Fruit fly (Drosophila melanogaster) whole organism, embryonic: ENCODE data around the gene CG43078.

ENCODE experiments used
- ATbp ChIP-seq: fragments of 200-800 bp; sonication (Bioruptor generic); optimal IDR thresholded peaks from 2 replicates; lab custom pipeline; 2017; ENCODE audit warnings: missing biosample characterization, mild to moderate bottlenecking, missing genetic modification characterization, missing genetic modification reagents
- BEAF-32 ChIP-seq: fragments of 200-800 bp; sonication (Bioruptor generic); optimal IDR thresholded peaks from 3 replicates; lab custom pipeline; 2017; ENCODE audit warnings: missing biosample characterization, missing genetic modification characterization, mild to moderate bottlenecking, moderate library complexity, missing genetic modification reagents
- Bdp1 ChIP-seq: fragments of 200-800 bp; sonication (Bioruptor generic); optimal IDR thresholded peaks from 3 replicates; lab custom pipeline; 2016; ENCODE audit warnings: missing biosample characterization, missing genetic modification characterization
- CG10959 ChIP-seq: fragments of 200-800 bp; sonication (Bioruptor generic); IDR thresholded peaks from 2 replicates; pipeline ENCODE4 v1.3.6; 2022; ENCODE audit warnings: missing biosample characterization, missing genetic modification characterization
- CG11085 ChIP-seq: fragments of 200-800 bp; sonication (Bioruptor generic); IDR thresholded peaks from 2 replicates; pipeline ENCODE4 v1.3.6; 2022; ENCODE audit warnings: missing biosample characterization, missing genetic modification characterization
- CG11695 ChIP-seq: fragments of 200-800 bp; sonication (Bioruptor generic); IDR thresholded peaks from 3 replicates; pipeline ENCODE4 v1.3.6; 2022; ENCODE audit warnings: missing biosample characterization, missing genetic modification characterization
- CG13624 ChIP-seq: fragments of 200-800 bp; sonication (Bioruptor generic); optimal IDR thresholded peaks from 2 replicates; lab custom pipeline; 2016; ENCODE audit warnings: missing biosample characterization, missing genetic modification characterization
- CG14014 ChIP-seq: fragments of 200-800 bp; sonication (Bioruptor generic); IDR thresholded peaks from 2 replicates; pipeline ENCODE4 v1.3.6; 2022; ENCODE audit warnings: missing biosample characterization, missing genetic modification characterization
- CG14710 ChIP-seq: fragments of 200-800 bp; sonication (Bioruptor generic); optimal IDR thresholded peaks from 3 replicates; lab custom pipeline; 2019; ENCODE audit warnings: missing biosample characterization, mild to moderate bottlenecking, missing genetic modification characterization, moderate library complexity
- CG14965 ChIP-seq: fragments of 200-800 bp; sonication (Bioruptor generic); optimal IDR thresholded peaks from 2 replicates; lab custom pipeline; 2016; ENCODE audit warnings: missing biosample characterization, missing genetic modification characterization, borderline replicate concordance
- CG16813 ChIP-seq: fragments of 200-800 bp; sonication (Bioruptor generic); IDR thresholded peaks from 3 replicates; pipeline ENCODE4 v1.3.6; 2022; ENCODE audit warnings: missing biosample characterization, missing genetic modification characterization; ENCODE audit not compliant: partially characterized antibody
- CG16815 ChIP-seq: fragments of 200-800 bp; sonication (Bioruptor generic); optimal IDR thresholded peaks from 3 replicates; lab custom pipeline; 2017; ENCODE audit warnings: missing biosample characterization, mild to moderate bottlenecking, missing genetic modification characterization
- CG16863 ChIP-seq: fragments of 200-800 bp; sonication (Bioruptor generic); optimal IDR thresholded peaks from 3 replicates; lab custom pipeline; 2016; ENCODE audit warnings: missing biosample characterization, missing genetic modification characterization
- CG17829 ChIP-seq: fragments of 200-800 bp; optimal IDR thresholded peaks from 2 replicates; lab custom pipeline; 2019; ENCODE audit warnings: missing biosample characterization, mild to moderate bottlenecking, missing genetic modification characterization, moderate library complexity
- CG18262 ChIP-seq: fragments of 200-800 bp; optimal IDR thresholded peaks from 3 replicates; lab custom pipeline; 2019; ENCODE audit warnings: missing biosample characterization, mild to moderate bottlenecking, missing genetic modification characterization, moderate library complexity
- CG2875 ChIP-seq: fragments of 200-800 bp; sonication (Bioruptor generic); optimal IDR thresholded peaks from 2 replicates; lab custom pipeline; 2017; ENCODE audit warnings: missing biosample characterization, mild to moderate bottlenecking, missing genetic modification characterization, missing genetic modification reagents
- CG31441 ChIP-seq: fragments of 200-800 bp; sonication (Bioruptor generic); IDR thresholded peaks from 2 replicates; pipeline ENCODE4 v1.3.6; 2022; ENCODE audit warnings: missing biosample characterization, missing genetic modification characterization
- CG32532 ChIP-seq: fragments of 200-800 bp; sonication (Bioruptor generic); IDR thresholded peaks from 2 replicates; pipeline ENCODE4 v1.3.6; 2022; ENCODE audit warnings: missing biosample characterization, missing genetic modification characterization
- Camta ChIP-seq: fragments of 200-800 bp; sonication (Bioruptor generic); optimal IDR thresholded peaks from 2 replicates; lab custom pipeline; 2016; ENCODE audit warnings: missing biosample characterization, missing genetic modification characterization
- Dek ChIP-seq: fragments of 200-800 bp; sonication (Bioruptor generic); optimal IDR thresholded peaks from 3 replicates; lab custom pipeline; 2019; ENCODE audit warnings: missing biosample characterization, mild to moderate bottlenecking, missing genetic modification characterization, moderate library complexity
- Dip3 ChIP-seq: fragments of 200-800 bp; sonication (Bioruptor generic); optimal IDR thresholded peaks from 3 replicates; lab custom pipeline; 2016; ENCODE audit warnings: missing biosample characterization, missing genetic modification characterization
- E2f2 ChIP-seq: fragments of 200-800 bp; sonication (Bioruptor generic); IDR thresholded peaks from 2 replicates; pipeline ENCODE4 v1.3.6; 2022; ENCODE audit warnings: missing biosample characterization, missing genetic modification characterization
- Ets97D ChIP-seq: fragments of 200-800 bp; sonication (Bioruptor generic); optimal IDR thresholded peaks from 3 replicates; lab custom pipeline; 2016; ENCODE audit warnings: missing biosample characterization, missing genetic modification characterization
- Hr39 ChIP-seq: fragments of >200 bp; optimal IDR thresholded peaks from 2 replicates; lab custom pipeline; 2017
- Jarid2 ChIP-seq: fragments of 200-800 bp; sonication (Bioruptor generic); optimal IDR thresholded peaks from 3 replicates; lab custom pipeline; 2017; ENCODE audit warnings: mild to moderate bottlenecking, missing biosample characterization, missing genetic modification reagents, missing genetic modification characterization
- Lpt ChIP-seq: fragments of >200 bp; optimal IDR thresholded peaks from 2 replicates; lab custom pipeline; 2018; ENCODE audit warnings: missing biosample characterization, missing genetic modification characterization
- MESR4 ChIP-seq: fragments of 200-800 bp; sonication (Bioruptor generic); optimal IDR thresholded peaks from 2 replicates; lab custom pipeline; 2018; ENCODE audit warnings: missing biosample characterization, mild to moderate bottlenecking, missing genetic modification characterization, moderate library complexity
- NC2α ChIP-seq: fragments of 200-800 bp; sonication (Bioruptor generic); optimal IDR thresholded peaks from 2 replicates; lab custom pipeline; 2016; ENCODE audit warnings: missing biosample characterization, missing genetic modification characterization
- Xbp1 ChIP-seq: fragments of 200-800 bp; sonication (Bioruptor generic); optimal IDR thresholded peaks from 3 replicates; lab custom pipeline; 2016; ENCODE audit warnings: missing biosample characterization, mild to moderate bottlenecking, missing genetic modification characterization
- ase ChIP-seq: fragments of 200-800 bp; sonication (Bioruptor generic); IDR thresholded peaks from 3 replicates; pipeline ENCODE4 v1.3.6; 2022; ENCODE audit warnings: missing biosample characterization, missing genetic modification characterization
- bbx ChIP-seq: fragments of 200-800 bp; sonication (Bioruptor generic); IDR thresholded peaks from 2 replicates; pipeline ENCODE4 v1.3.6; 2022; ENCODE audit warnings: missing biosample characterization, missing genetic modification characterization; ENCODE audit not compliant: partially characterized antibody
- br ChIP-seq: fragments of >200 bp; optimal IDR thresholded peaks from 2 replicates; lab custom pipeline; 2017
- cas ChIP-seq: fragments of 200-800 bp; sonication (Bioruptor generic); IDR thresholded peaks from 2 replicates; pipeline ENCODE4 v1.3.6; 2022; ENCODE audit warnings: missing biosample characterization, missing genetic modification characterization
- cato ChIP-seq: fragments of 200-800 bp; sonication (Bioruptor generic); optimal IDR thresholded peaks from 2 replicates; lab custom pipeline; 2016; ENCODE audit warnings: missing biosample characterization, missing genetic modification characterization, borderline replicate concordance
- ems ChIP-seq: fragments of 200-800 bp; sonication (Bioruptor generic); optimal IDR thresholded peaks from 3 replicates; lab custom pipeline; 2016; ENCODE audit warnings: missing biosample characterization, missing genetic modification characterization
- ewg ChIP-seq: fragments of 200-800 bp; sonication (Bioruptor generic); optimal IDR thresholded peaks from 3 replicates; lab custom pipeline; 2017; ENCODE audit warnings: mild to moderate bottlenecking, missing biosample characterization, missing genetic modification reagents, missing genetic modification characterization
- fd64A ChIP-seq: fragments of 200-800 bp; sonication (Bioruptor generic); optimal IDR thresholded peaks from 3 replicates; lab custom pipeline; 2018; ENCODE audit warnings: missing biosample characterization, mild to moderate bottlenecking, missing genetic modification characterization
- grn ChIP-seq: fragments of 200-800 bp; sonication (Bioruptor generic); optimal IDR thresholded peaks from 3 replicates; lab custom pipeline; 2017; ENCODE audit warnings: missing biosample characterization, missing genetic modification characterization
- hb ChIP-seq: fragments of 200-800 bp; sonication (Bioruptor generic); IDR thresholded peaks from 3 replicates; pipeline ENCODE4 v1.3.6; 2022; ENCODE audit warnings: missing biosample characterization, missing genetic modification characterization; ENCODE audit not compliant: partially characterized antibody
- kah ChIP-seq: fragments of 200-800 bp; sonication (Bioruptor generic); optimal IDR thresholded peaks from 2 replicates; lab custom pipeline; 2018; ENCODE audit warnings: missing biosample characterization, mild to moderate bottlenecking, missing genetic modification characterization
- knrl ChIP-seq: fragments of 200-800 bp; sonication (Bioruptor generic); IDR thresholded peaks from 3 replicates; pipeline ENCODE4 v1.3.6; 2022; ENCODE audit warnings: missing biosample characterization, missing genetic modification characterization; ENCODE audit not compliant: partially characterized antibody
- lbe ChIP-seq: fragments of 200-800 bp; sonication (Bioruptor generic); optimal IDR thresholded peaks from 2 replicates; lab custom pipeline; 2016; ENCODE audit warnings: missing biosample characterization, mild to moderate bottlenecking, missing genetic modification characterization
- mirr ChIP-seq: fragments of 200-800 bp; sonication (Bioruptor generic); optimal IDR thresholded peaks from 3 replicates; lab custom pipeline; 2018; ENCODE audit warnings: missing biosample characterization, mild to moderate bottlenecking, missing genetic modification characterization
- nau ChIP-seq: fragments of 200-800 bp; sonication (Bioruptor generic); optimal IDR thresholded peaks from 3 replicates; lab custom pipeline; 2017; ENCODE audit warnings: missing biosample characterization, mild to moderate bottlenecking, missing genetic modification characterization, missing genetic modification reagents
- otp ChIP-seq: fragments of 200-800 bp; sonication (Bioruptor generic); IDR thresholded peaks from 3 replicates; pipeline ENCODE4, ENCODE4 v1.3.6; 2022; ENCODE audit warnings: missing biosample characterization, missing genetic modification characterization
- pzg ChIP-seq: fragments of 200-800 bp; sonication (Bioruptor generic); optimal IDR thresholded peaks from 3 replicates; lab custom pipeline; 2018; ENCODE audit warnings: missing biosample characterization, mild to moderate bottlenecking, missing genetic modification characterization, moderate library complexity
- seq ChIP-seq: fragments of 200-800 bp; sonication (Bioruptor generic); IDR thresholded peaks from 2 replicates; pipeline ENCODE4 v1.3.6; 2022; ENCODE audit warnings: missing biosample characterization, missing genetic modification characterization
- slp2 ChIP-seq: fragments of 200-800 bp; sonication (Bioruptor generic); optimal IDR thresholded peaks from 2 replicates; lab custom pipeline; 2016; ENCODE audit warnings: missing biosample characterization, missing genetic modification characterization
- stc ChIP-seq: fragments of 200-800 bp; sonication (Bioruptor generic); IDR thresholded peaks from 2 replicates; pipeline ENCODE4 v1.3.6; 2022; ENCODE audit warnings: missing biosample characterization, missing genetic modification characterization
- tio ChIP-seq: fragments of 200-800 bp; sonication (Bioruptor generic); optimal IDR thresholded peaks from 2 replicates; lab custom pipeline; 2017; ENCODE audit warnings: missing biosample characterization, missing genetic modification characterization, inconsistent platforms

The CG43078 gene

DNA sequence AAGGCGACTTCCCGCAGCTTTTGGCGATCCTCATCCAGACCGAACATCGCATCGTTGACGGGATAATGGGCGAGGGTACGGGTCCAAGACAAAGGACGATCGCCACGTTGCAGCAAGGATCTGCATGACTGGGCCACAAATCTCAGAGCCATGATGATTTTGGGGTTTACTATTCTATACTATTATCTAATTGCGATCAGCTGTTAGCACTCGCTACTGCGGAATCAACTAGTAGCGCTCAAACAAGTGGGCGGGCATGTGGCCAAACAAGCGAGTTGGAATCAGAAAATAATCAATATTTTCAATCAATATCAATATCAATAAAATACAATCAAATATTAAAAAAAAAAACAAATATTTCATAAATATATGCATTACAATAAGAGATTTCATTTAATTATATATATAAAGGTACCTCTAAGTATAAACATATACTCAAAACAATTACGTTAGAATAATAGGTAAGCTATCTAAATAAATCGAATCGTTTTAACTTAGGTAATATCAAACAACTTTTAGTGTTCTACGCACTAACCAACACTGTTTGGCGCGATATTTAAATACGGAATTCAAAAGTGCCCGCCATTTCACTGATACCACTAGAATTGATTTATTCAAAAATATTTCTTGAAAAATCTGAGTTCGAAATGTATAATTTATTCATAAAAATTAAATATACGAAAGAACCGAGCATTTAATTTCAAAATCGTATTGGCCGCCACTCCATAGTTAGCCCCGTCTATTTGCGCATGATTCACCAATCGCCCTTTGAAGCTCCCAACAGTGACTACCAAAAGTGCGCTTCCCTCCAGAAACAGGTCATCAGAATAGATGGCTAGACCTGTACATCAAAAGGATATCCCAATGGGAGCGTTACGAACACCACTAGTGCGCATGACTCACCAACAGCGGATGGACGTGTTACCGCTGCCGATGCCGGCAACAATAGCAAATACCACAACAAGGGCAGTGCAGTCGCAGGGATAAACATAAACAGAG, at the start of gene CG43078, which contains the start of gene CG6638 (continued):
- TF ChIP-seq MESR4 (GFP tag; lab: Kevin White, UChicago) (peak; percentile 67), CG14710 (peak; percentile 33), nau (GFP tag; lab: Kevin White, UChicago) (no peak), Dip3 (GFP tag; lab: Kevin White, UChicago) (no peak), ATbp (no peak), fd64A (GFP tag; lab: Kevin White, UChicago) (no peak), tio (no peak), Xbp1 (GFP tag; lab: Kevin White, UChicago) (peak; percentile 23), Jarid2 (no peak), Ets97D (no peak), CG31441 (GFP tag; lab: Robert Waterston, UW) (no peak), cato (GFP tag; lab: Kevin White, UChicago) (no peak), ems (GFP tag; lab: Kevin White, UChicago) (no peak), CG11695 (GFP tag; lab: Robert Waterston, UW) (no peak), BEAF-32 (peak; percentile 22), CG18262 (tag; lab: Kevin White, UChicago) (no peak), br (lab: Kevin White, UChicago) (no peak), kah (GFP tag; lab: Kevin White, UChicago) (peak; percentile 96), CG16815 (GFP tag; lab: Kevin White, UChicago) (no peak), CG13624 (GFP tag; lab: Kevin White, UChicago) (no peak), mirr (GFP tag; lab: Kevin White, UChicago) (no peak), E2f2 (GFP tag; lab: Robert Waterston, UW) (peak; percentile 91), CG2875 (GFP tag; lab: Kevin White, UChicago) (no peak), knrl (GFP tag; lab: Robert Waterston, UW) (no peak), Hr39 (lab: Kevin White, UChicago) (no peak), bbx (GFP tag; lab: Robert Waterston, UW) (no peak), slp2 (GFP tag; lab: Kevin White, UChicago) (no peak), CG11085 (no peak), CG14965 (no peak), Camta (peak; percentile 6), hb (no peak), ewg (GFP tag; lab: Kevin White, UChicago) (peak; percentile 97), pzg (GFP tag; lab: Kevin White, UChicago) (peak; percentile 23), CG16813 (GFP tag; lab: Robert Waterston, UW) (no peak), CG16863 (GFP tag; lab: Kevin White, UChicago) (no peak), CG14014 (GFP tag; lab: Robert Waterston, UW) (no peak), otp (GFP tag; lab: Robert Waterston, UW) (no peak), CG10959 (GFP tag; lab: Robert Waterston, UW) (no peak), CG17829 (tag; lab: Kevin White, UChicago) (no peak), lbe (GFP tag; lab: Kevin White, UChicago) (no peak), cas (GFP tag; lab: Robert Waterston, UW) (no peak), stc (GFP tag; lab: Robert Waterston, UW) (no peak), ase (GFP tag; lab: Robert Waterston, UW) (no peak), Dek (tag; lab: Kevin White, UChicago) (no peak), Bdp1 (GFP tag; lab: Kevin White, UChicago) (no peak), Lpt (no peak), seq (GFP tag; lab: Robert Waterston, UW) (no peak), NC2α (GFP tag; lab: Kevin White, UChicago) (no peak), grn (GFP tag; lab: Kevin White, UChicago) (no peak), CG32532 (GFP tag; lab: Robert Waterston, UW) (no peak)
